Worm (Caenorhabditis elegans) whole organism, L4 larva: ENCODE results near the gene srd-40.

Source experiments
- D1046.2 ChIP-seq: fragments of 200-800 bp; sonication (Bioruptor generic); IDR thresholded peaks from 2 replicates; pipeline ENCODE4 v1.3.6; 2022; ENCODE audit warnings: missing genetic modification characterization, missing compliant biosample characterization
- F10B5.3 ChIP-seq: sonication (generic microtip); optimal IDR thresholded peaks from 2 replicates; lab custom pipeline; 2016; ENCODE audit warnings: mild to moderate bottlenecking, missing genetic modification characterization, missing compliant biosample characterization
- F26F4.8 ChIP-seq: fragments of 200-800 bp; sonication (Bioruptor generic); conservative IDR thresholded peaks from 2 replicates; pipeline ENCODE4 v1.3.6; 2022; ENCODE audit warnings: missing genetic modification characterization, missing compliant biosample characterization
- T26A8.4 ChIP-seq: fragments of 200-800 bp; sonication (Bioruptor generic); IDR thresholded peaks from 2 replicates; pipeline ENCODE4 v1.3.6; 2022; ENCODE audit warnings: missing genetic modification characterization, missing compliant biosample characterization
- ceh-82 ChIP-seq: sonication (generic microtip); optimal IDR thresholded peaks from 2 replicates; lab custom pipeline; 2017; ENCODE audit warnings: missing biosample characterization, missing genetic modification characterization
- cey-2 ChIP-seq: sonication (generic microtip); optimal IDR thresholded peaks from 3 replicates; lab custom pipeline; 2017; ENCODE audit warnings: missing genetic modification characterization, mild to moderate bottlenecking, missing compliant biosample characterization, antibody characterized with exemption, borderline replicate concordance; ENCODE audit not compliant: insufficient read depth
- daf-19 ChIP-seq: fragments of 200-800 bp; sonication (Bioruptor generic); conservative IDR thresholded peaks from 2 replicates; pipeline ENCODE4 v1.3.6; 2022; ENCODE audit warnings: missing genetic modification characterization, missing compliant biosample characterization
- dve-1 ChIP-seq: sonication (generic microtip); optimal IDR thresholded peaks from 2 replicates; lab custom pipeline; 2017; ENCODE audit warnings: antibody characterized with exemption, mild to moderate bottlenecking, missing genetic modification characterization, missing compliant biosample characterization; ENCODE audit not compliant: insufficient read depth
- fos-1 ChIP-seq: fragments of 150-350 bp; optimal IDR thresholded peaks from 2 replicates; lab custom pipeline; 2014; ENCODE audit warnings: missing biosample characterization, missing genetic modification characterization
- hmg-1.1 ChIP-seq: fragments of 200-800 bp; sonication (Bioruptor generic); IDR thresholded peaks from 2 replicates; pipeline ENCODE4 v1.3.6; 2022; ENCODE audit warnings: missing genetic modification reagents, missing genetic modification characterization, missing compliant biosample characterization
- jun-1 ChIP-seq: fragments of 150-350 bp; optimal IDR thresholded peaks from 2 replicates; lab custom pipeline; 2014; ENCODE audit warnings: missing biosample characterization, missing genetic modification reagents, missing genetic modification characterization
- lin-13 ChIP-seq: fragments of 150-350 bp; optimal IDR thresholded peaks from 2 replicates; lab custom pipeline; 2014; ENCODE audit warnings: missing biosample characterization, missing genetic modification reagents, missing genetic modification characterization
- lir-3 ChIP-seq: sonication (generic microtip); optimal IDR thresholded peaks from 2 replicates; lab custom pipeline; 2016; ENCODE audit warnings: mild to moderate bottlenecking, missing genetic modification characterization, missing compliant biosample characterization
- madf-5 ChIP-seq, 2 experiments: fragments of 200-800 bp; sonication (Bioruptor generic); IDR thresholded peaks; 2 replicates each; pipeline ENCODE4 v1.3.6; 2022; ENCODE audit warnings: missing compliant biosample characterization in 2 of 2, missing genetic modification characterization in 2 of 2
- nhr-111 ChIP-seq: fragments of 200-800 bp; sonication (Bioruptor generic); optimal IDR thresholded peaks from 2 replicates; lab custom pipeline; 2018; ENCODE audit warnings: mild to moderate bottlenecking, missing genetic modification characterization, missing compliant biosample characterization
- nhr-28 ChIP-seq: fragments of 150-350 bp; optimal IDR thresholded peaks from 2 replicates; lab custom pipeline; 2014; ENCODE audit warnings: missing biosample characterization, missing genetic modification characterization
- nhr-42 ChIP-seq: fragments of 200-800 bp; sonication (Bioruptor generic); IDR thresholded peaks from 2 replicates; pipeline ENCODE4 v1.3.6; 2022; ENCODE audit warnings: missing genetic modification characterization, missing compliant biosample characterization
- pha-4 ChIP-seq, 2 experiments: fragments of 150-350 bp in 1 of 2; fragments of 200-800 bp in 1 of 2; sonication (Bioruptor generic) in 1 of 2; IDR thresholded peaks in 1 of 2; optimal IDR thresholded peaks in 1 of 2; 2 replicates each; pipeline versions ENCODE4 v1.3.6 to Lab custom; 2014 to 2022; ENCODE audit warnings: missing genetic modification characterization in 2 of 2, missing genetic modification reagents in 2 of 2, missing biosample characterization in 1 of 2, missing compliant biosample characterization in 1 of 2
- rbr-2 ChIP-seq: sonication (generic microtip); optimal IDR thresholded peaks from 2 replicates; lab custom pipeline; 2016; ENCODE audit warnings: missing genotype, missing genetic modification characterization, missing compliant biosample characterization
- snpc-1.2 ChIP-seq: fragments of 200-800 bp; sonication (Bioruptor generic); IDR thresholded peaks from 2 replicates; pipeline ENCODE4 v1.3.6; 2022; ENCODE audit warnings: missing genetic modification reagents, missing genetic modification characterization, missing compliant biosample characterization

Gene srd-40

ce11 chrX:12367498-12367897 is 44.0 kb downstream of the srd-40 start (continued):
- TF ChIP-seq nhr-42 (GFP tag; lab: Robert Waterston, UW) (0 out of 2 replicates have a peak, but pooled peaks have one; percentile 41), F26F4.8 (GFP tag; lab: Robert Waterston, UW) (no peak)

DNA sequence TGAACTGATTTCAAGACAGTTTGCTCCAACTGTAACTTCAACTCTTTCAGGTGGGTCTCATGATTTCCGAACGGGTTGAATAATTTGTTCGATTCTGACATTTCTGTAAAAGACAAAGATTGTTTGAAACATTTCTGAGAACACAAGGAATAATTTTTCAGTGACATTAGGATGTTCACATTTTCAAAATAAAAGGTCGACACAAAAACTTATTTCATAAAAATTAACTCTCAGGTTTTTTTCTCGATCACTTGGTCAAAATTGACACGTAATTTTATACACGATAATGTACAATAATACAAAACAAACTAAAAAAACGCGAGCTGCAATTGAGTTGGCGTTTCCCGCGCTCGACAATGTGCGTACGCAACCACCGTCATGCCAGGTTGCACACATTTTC is 47.8 kb downstream of the srd-40 start, which contains the start of gene rif-1.2:
TSS of gene rif-1.2 (minus strand) at position 101 of the 400 bp plus-strand sequence.
- no peak for TF ChIP-seq F10B5.3 (tag; lab: Kevin White, UChicago)
- TF ChIP-seq nhr-28 (tag; lab: Kevin White, UChicago) = no peak
- TF ChIP-seq hmg-1.1 (GFP tag; lab: Robert Waterston, UW) = no peak
- no peak for TF ChIP-seq pha-4 (GFP tag; IDR thresholded peaks at IDR 0.05; lab: Robert Waterston, UW)
- no peak for TF ChIP-seq pha-4 (tag; optimal IDR thresholded peaks at IDR 0.05; lab: Kevin White, UChicago)
- no peak for TF ChIP-seq lin-13 (GFP tag; lab: Kevin White, UChicago)
- TF ChIP-seq dve-1 = no peak
- no peak for TF ChIP-seq T26A8.4 (GFP tag; lab: Robert Waterston, UW)
- no peak for TF ChIP-seq jun-1 (tag; lab: Kevin White, UChicago)
- no peak for TF ChIP-seq daf-19
- TF ChIP-seq lir-3 (tag; lab: Kevin White, UChicago) = no peak
- TF ChIP-seq rbr-2 = no peak
- no peak for TF ChIP-seq D1046.2 (GFP tag; lab: Robert Waterston, UW)
- no peak for TF ChIP-seq madf-5 (GFP tag; IDR thresholded peaks at IDR 0.05; lab: Robert Waterston, UW)
- no peak for TF ChIP-seq ceh-82 (tag; lab: Kevin White, UChicago)
- no peak for TF ChIP-seq fos-1 (tag; lab: Kevin White, UChicago)
- TF ChIP-seq nhr-111 = no peak
- TF ChIP-seq snpc-1.2 = no peak
- TF ChIP-seq cey-2 = no peak
- TF ChIP-seq, all 104 proteins: peak for 0
